Fruit fly (Drosophila melanogaster) whole organism, embryonic: ENCODE measurements around the gene Bcs1.

Source experiments
- Ada2b ChIP-seq: fragments of 200-800 bp; sonication (Bioruptor generic); IDR thresholded peaks from 2 replicates; pipeline ENCODE4 v1.3.6; 2022; ENCODE audit warnings: missing biosample characterization, missing genetic modification characterization
- Bgb ChIP-seq: fragments of 200-800 bp; sonication (Bioruptor generic); IDR thresholded peaks from 2 replicates; pipeline ENCODE4 v1.3.6; 2022; ENCODE audit warnings: missing biosample characterization, missing genetic modification characterization; ENCODE audit not compliant: partially characterized antibody
- CG1024 ChIP-seq: fragments of 200-800 bp; sonication (Bioruptor generic); IDR thresholded peaks from 2 replicates; pipeline ENCODE4 v1.3.6; 2022; ENCODE audit warnings: missing biosample characterization, missing genetic modification characterization
- CG10654 ChIP-seq: fragments of 200-800 bp; sonication (Bioruptor generic); optimal IDR thresholded peaks from 2 replicates; lab custom pipeline; 2016; ENCODE audit warnings: missing biosample characterization, missing genetic modification characterization
- CG11456 ChIP-seq: fragments of 200-800 bp; sonication (Bioruptor generic); IDR thresholded peaks from 3 replicates; pipeline ENCODE4 v1.3.6; 2022; ENCODE audit warnings: missing biosample characterization, missing genetic modification characterization
- CG11696 ChIP-seq: fragments of 200-800 bp; sonication (Bioruptor generic); IDR thresholded peaks from 2 replicates; pipeline ENCODE4 v1.3.6; 2022; ENCODE audit warnings: missing biosample characterization, missing genetic modification characterization
- CG1233 ChIP-seq: fragments of 200-800 bp; sonication (Bioruptor generic); optimal IDR thresholded peaks from 4 replicates; lab custom pipeline; 2018; ENCODE audit warnings: missing biosample characterization, mild to moderate bottlenecking, missing genetic modification characterization
- CG13424 ChIP-seq: fragments of 200-800 bp; sonication (Bioruptor generic); optimal IDR thresholded peaks from 2 replicates; lab custom pipeline; 2019; ENCODE audit warnings: missing biosample characterization, mild to moderate bottlenecking, missing genetic modification characterization, moderate library complexity
- CG14441 ChIP-seq: fragments of 200-800 bp; sonication (Bioruptor generic); IDR thresholded peaks from 2 replicates; pipeline ENCODE4 v1.3.6; 2022; ENCODE audit warnings: missing biosample characterization, missing genetic modification characterization
- CG15269 ChIP-seq: fragments of 200-800 bp; sonication (Bioruptor generic); optimal IDR thresholded peaks from 2 replicates; lab custom pipeline; 2018; ENCODE audit warnings: missing biosample characterization, mild to moderate bottlenecking, missing genetic modification characterization, moderate library complexity
- CG1647 ChIP-seq: fragments of 200-800 bp; sonication (Bioruptor generic); optimal IDR thresholded peaks from 3 replicates; lab custom pipeline; 2016; ENCODE audit warnings: missing biosample characterization, missing genetic modification characterization
- CG18262 ChIP-seq: fragments of 200-800 bp; optimal IDR thresholded peaks from 3 replicates; lab custom pipeline; 2019; ENCODE audit warnings: missing biosample characterization, mild to moderate bottlenecking, missing genetic modification characterization, moderate library complexity
- CG2199 ChIP-seq: fragments of 200-800 bp; sonication (Bioruptor generic); IDR thresholded peaks from 3 replicates; pipeline ENCODE4 v1.3.6; 2022; ENCODE audit warnings: missing biosample characterization, missing genetic modification characterization
- CG3995 ChIP-seq: fragments of 200-800 bp; sonication (Bioruptor generic); optimal IDR thresholded peaks from 3 replicates; lab custom pipeline; 2016; ENCODE audit warnings: missing biosample characterization, missing genetic modification characterization
- CG4820 ChIP-seq: fragments of 200-800 bp; sonication (Bioruptor generic); optimal IDR thresholded peaks from 3 replicates; lab custom pipeline; 2016; ENCODE audit warnings: missing biosample characterization, missing genetic modification characterization
- CG4854 ChIP-seq: fragments of 200-800 bp; sonication (Bioruptor generic); optimal IDR thresholded peaks from 2 replicates; lab custom pipeline; 2016; ENCODE audit warnings: missing biosample characterization, missing genetic modification characterization, inconsistent platforms
- CG7556 ChIP-seq: fragments of 200-800 bp; sonication (Bioruptor generic); optimal IDR thresholded peaks from 2 replicates; lab custom pipeline; 2017; ENCODE audit warnings: missing biosample characterization, mild to moderate bottlenecking, missing genetic modification characterization
- CoRest ChIP-seq: fragments of 200-800 bp; sonication (Bioruptor generic); optimal IDR thresholded peaks from 3 replicates; lab custom pipeline; 2018; ENCODE audit warnings: missing biosample characterization, mild to moderate bottlenecking, missing genetic modification characterization, moderate library complexity
- Dad ChIP-seq: fragments of 200-800 bp; sonication (Bioruptor generic); optimal IDR thresholded peaks from 3 replicates; lab custom pipeline; 2016; ENCODE audit warnings: missing biosample characterization, missing genetic modification characterization
- Dbx ChIP-seq: fragments of 200-800 bp; sonication (Bioruptor generic); IDR thresholded peaks from 3 replicates; pipeline ENCODE4 v1.3.6; 2022; ENCODE audit warnings: missing biosample characterization, missing genetic modification characterization
- Doc3 ChIP-seq: fragments of 200-800 bp; sonication (Bioruptor generic); IDR thresholded peaks from 3 replicates; pipeline ENCODE4 v1.3.6; 2022; ENCODE audit warnings: missing biosample characterization, missing genetic modification characterization; ENCODE audit not compliant: partially characterized antibody
- E2f2 ChIP-seq: fragments of 200-800 bp; sonication (Bioruptor generic); IDR thresholded peaks from 2 replicates; pipeline ENCODE4 v1.3.6; 2022; ENCODE audit warnings: missing biosample characterization, missing genetic modification characterization
- Gug ChIP-seq: fragments of 200-800 bp; sonication (Bioruptor generic); IDR thresholded peaks from 4 replicates; pipeline ENCODE4 v1.3.6; 2022; ENCODE audit warnings: missing biosample characterization, missing genetic modification characterization
- HLH54F ChIP-seq: fragments of 200-800 bp; sonication (Bioruptor generic); optimal IDR thresholded peaks from 3 replicates; lab custom pipeline; 2016; ENCODE audit warnings: missing biosample characterization, missing genetic modification characterization
- Hmx ChIP-seq: fragments of 200-800 bp; sonication (Bioruptor generic); optimal IDR thresholded peaks from 2 replicates; lab custom pipeline; 2016; ENCODE audit warnings: missing biosample characterization, missing genetic modification characterization
- Hr51 ChIP-seq, 2 experiments: fragments of 200-800 bp; sonication (Bioruptor generic); optimal IDR thresholded peaks; 2 replicates in 1 of 2; 3 replicates in 1 of 2; lab custom pipeline; 2016 to 2018; ENCODE audit warnings: missing biosample characterization in 2 of 2, missing genetic modification characterization in 2 of 2, mild to moderate bottlenecking in 1 of 2, moderate library complexity in 1 of 2
- PHDP ChIP-seq: fragments of 200-800 bp; sonication (Bioruptor generic); optimal IDR thresholded peaks from 3 replicates; lab custom pipeline; 2018; ENCODE audit warnings: missing biosample characterization, mild to moderate bottlenecking, missing genetic modification characterization, moderate library complexity
- Sry-δ ChIP-seq: fragments of 200-800 bp; sonication (Bioruptor generic); optimal IDR thresholded peaks from 2 replicates; lab custom pipeline; 2016; ENCODE audit warnings: missing biosample characterization, missing genetic modification characterization
- Ssrp ChIP-seq: fragments of 200-800 bp; sonication (Bioruptor generic); optimal IDR thresholded peaks from 2 replicates; lab custom pipeline; 2018; ENCODE audit warnings: missing biosample characterization, mild to moderate bottlenecking, missing genetic modification characterization, moderate library complexity
- al ChIP-seq: fragments of 200-800 bp; sonication (Bioruptor generic); IDR thresholded peaks from 2 replicates; pipeline ENCODE4 v1.3.6; 2022; ENCODE audit warnings: missing biosample characterization, missing genetic modification characterization
- crc ChIP-seq: fragments of 200-800 bp; sonication (Bioruptor generic); optimal IDR thresholded peaks from 2 replicates; lab custom pipeline; 2016; ENCODE audit warnings: missing biosample characterization, missing genetic modification characterization
- crp ChIP-seq, 2 experiments: fragments of 200-800 bp; sonication (Bioruptor generic); optimal IDR thresholded peaks; 2 replicates in 1 of 2; 3 replicates in 1 of 2; lab custom pipeline; 2017; ENCODE audit warnings: missing biosample characterization in 2 of 2, missing genetic modification characterization in 2 of 2, mild to moderate bottlenecking in 1 of 2, moderate library complexity in 1 of 2
- ems ChIP-seq: fragments of 200-800 bp; sonication (Bioruptor generic); optimal IDR thresholded peaks from 3 replicates; lab custom pipeline; 2016; ENCODE audit warnings: missing biosample characterization, missing genetic modification characterization
- eyg ChIP-seq: fragments of 200-800 bp; sonication (Bioruptor generic); optimal IDR thresholded peaks from 3 replicates; lab custom pipeline; 2016; ENCODE audit warnings: missing biosample characterization, missing genetic modification characterization
- gem ChIP-seq: fragments of 200-800 bp; sonication (Bioruptor generic); optimal IDR thresholded peaks from 2 replicates; lab custom pipeline; 2019; ENCODE audit warnings: missing biosample characterization, mild to moderate bottlenecking, missing genetic modification characterization, moderate library complexity
- insv ChIP-seq, 2 experiments: fragments of 200-800 bp; sonication (Bioruptor generic); optimal IDR thresholded peaks; 3 replicates each; lab custom pipeline; 2016 to 2018; ENCODE audit warnings: missing biosample characterization in 2 of 2, missing genetic modification characterization in 2 of 2
- lmd ChIP-seq: fragments of 200-800 bp; sonication (Bioruptor generic); IDR thresholded peaks from 2 replicates; pipeline ENCODE4 v1.3.6; 2022; ENCODE audit warnings: missing biosample characterization, missing genetic modification characterization
- lov ChIP-seq, 2 experiments: fragments of 200-800 bp in 1 of 2; fragments of >200 bp in 1 of 2; sonication (Bioruptor generic) in 1 of 2; IDR thresholded peaks in 1 of 2; optimal IDR thresholded peaks in 1 of 2; 2 replicates in 1 of 2; 3 replicates in 1 of 2; pipeline versions ENCODE4 v1.3.6 to Lab custom; 2017 to 2022; ENCODE audit warnings: missing biosample characterization in 1 of 2, missing genetic modification characterization in 1 of 2
- maf-S ChIP-seq: fragments of 200-800 bp; sonication (Bioruptor generic); optimal IDR thresholded peaks from 2 replicates; lab custom pipeline; 2016; ENCODE audit warnings: missing biosample characterization, missing genetic modification characterization
- odd ChIP-seq: fragments of 200-800 bp; sonication (Bioruptor generic); optimal IDR thresholded peaks from 2 replicates; lab custom pipeline; 2017; ENCODE audit warnings: missing biosample characterization, mild to moderate bottlenecking, missing genetic modification characterization
- pfk ChIP-seq: fragments of 200-800 bp; sonication (Bioruptor generic); optimal IDR thresholded peaks from 2 replicates; lab custom pipeline; 2018; ENCODE audit warnings: missing biosample characterization, mild to moderate bottlenecking, missing genetic modification characterization, moderate library complexity
- pho ChIP-seq: fragments of 200-800 bp; sonication (Bioruptor generic); optimal IDR thresholded peaks from 2 replicates; lab custom pipeline; 2016; ENCODE audit warnings: missing biosample characterization, missing genetic modification characterization
- prd ChIP-seq, 3 experiments: fragments of >200 bp in 2 of 3; fragments of 200-800 bp in 1 of 3; sonication (Bioruptor generic) in 1 of 3; optimal IDR thresholded peaks in 2 of 3; IDR thresholded peaks in 1 of 3; 2 replicates in 2 of 3; 3 replicates in 1 of 3; pipeline versions ENCODE4 v1.3.6 to Lab custom; 2017 to 2022; ENCODE audit warnings: missing biosample characterization in 1 of 3, missing genetic modification characterization in 1 of 3
- sc ChIP-seq, 3 experiments: fragments of >200 bp in 2 of 3; fragments of 200-800 bp in 1 of 3; sonication (Bioruptor generic) in 1 of 3; optimal IDR thresholded peaks; 2 replicates in 2 of 3; 3 replicates in 1 of 3; lab custom pipeline; 2017; ENCODE audit warnings: mild to moderate bottlenecking in 1 of 3, missing biosample characterization in 1 of 3, missing genetic modification characterization in 1 of 3, missing genetic modification reagents in 1 of 3
- slbo ChIP-seq: fragments of 200-800 bp; sonication (Bioruptor generic); IDR thresholded peaks from 2 replicates; pipeline ENCODE4 v1.3.6; 2022; ENCODE audit warnings: missing biosample characterization, missing genetic modification characterization
- unpg ChIP-seq: fragments of 200-800 bp; sonication (Bioruptor generic); optimal IDR thresholded peaks from 3 replicates; lab custom pipeline; 2018; ENCODE audit warnings: missing biosample characterization, mild to moderate bottlenecking, missing genetic modification characterization, moderate library complexity
- zen ChIP-seq: fragments of 200-800 bp; sonication (Bioruptor generic); optimal IDR thresholded peaks from 3 replicates; lab custom pipeline; 2018; ENCODE audit warnings: missing biosample characterization, mild to moderate bottlenecking, missing genetic modification characterization, moderate library complexity

Bcs1 gene

DNA sequence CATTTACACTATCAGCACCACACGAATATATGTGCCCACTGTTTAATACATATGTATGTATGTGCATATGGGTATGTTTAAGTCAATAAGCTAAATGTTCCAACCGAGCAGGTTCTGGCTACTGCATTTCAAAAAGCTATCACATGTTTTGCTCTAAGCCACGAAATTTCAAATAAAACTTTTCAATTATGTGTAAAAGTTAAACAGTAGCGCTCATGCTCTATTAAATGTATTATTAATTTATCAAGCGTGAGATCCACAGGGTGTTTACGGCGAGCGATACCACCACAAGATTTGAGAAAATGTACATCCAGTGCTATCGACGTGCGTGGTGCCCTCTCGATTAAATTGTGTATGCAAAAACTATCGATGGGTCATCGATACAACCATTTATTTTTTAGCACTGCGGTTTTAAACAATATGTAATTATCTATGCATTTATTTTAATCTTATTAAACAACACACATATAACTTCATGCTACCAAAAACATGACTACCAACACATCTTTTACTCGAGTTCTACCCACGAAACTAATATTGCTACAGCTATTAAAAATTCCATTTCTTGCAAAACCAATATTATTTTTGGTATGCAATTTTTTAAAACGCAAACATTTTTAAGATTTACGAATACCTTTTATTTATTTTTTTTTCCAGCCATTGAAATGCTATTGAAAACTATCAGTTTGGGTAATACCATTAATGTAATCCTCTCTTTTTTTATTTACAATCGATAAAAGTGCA lies 38.5 kb downstream of the Bcs1 start, which contains the start of gene Pten (continued):
- no peak for TF ChIP-seq prd (optimal IDR thresholded peaks at IDR 0.05; lab: Kevin White, UChicago)
- TF ChIP-seq prd (GFP tag; IDR thresholded peaks at IDR 0.05; lab: Robert Waterston, UW): peak; percentile 70; the same call in 1 of the 3 replicates
- TF ChIP-seq odd (GFP tag; lab: Kevin White, UChicago): no peak
- TF ChIP-seq Dad (GFP tag; lab: Kevin White, UChicago): peak; percentile 55
- peak; percentile 5 for TF ChIP-seq CG3995 (GFP tag; lab: Kevin White, UChicago)
- TF ChIP-seq CG2199 (GFP tag; lab: Robert Waterston, UW): no peak
- TF ChIP-seq insv (GFP tag; optimal IDR thresholded peaks at IDR 0.05; lab: Kevin White, UChicago): no peak
- TF ChIP-seq zen: peak; percentile 77
- peak; percentile 60 for TF ChIP-seq E2f2 (GFP tag; lab: Robert Waterston, UW)
- peak; percentile 57 for TF ChIP-seq Ada2b
- TF ChIP-seq CG10654: peak; percentile 62
- TF ChIP-seq lmd (GFP tag; lab: Robert Waterston, UW): no peak
- peak; percentile 41 for TF ChIP-seq unpg (GFP tag; lab: Kevin White, UChicago)
- peak; percentile 49 for TF ChIP-seq PHDP (tag; lab: Kevin White, UChicago)
- TF ChIP-seq pfk (GFP tag; lab: Kevin White, UChicago): peak; percentile 61
- peak; percentile 68 for TF ChIP-seq CG1233 (GFP tag; lab: Kevin White, UChicago)
- TF ChIP-seq eyg (GFP tag; lab: Kevin White, UChicago): peak; percentile 43
- peak; percentile 71 for TF ChIP-seq Ssrp (tag; lab: Kevin White, UChicago)
- TF ChIP-seq slbo: peak; percentile 51
- TF ChIP-seq CG11456 (GFP tag; lab: Robert Waterston, UW): no peak
- no peak for TF ChIP-seq CG15269 (tag; lab: Kevin White, UChicago)
- TF ChIP-seq al (GFP tag; lab: Robert Waterston, UW): no peak; the same call in 1 of the 2 replicates
- TF ChIP-seq HLH54F (GFP tag; lab: Kevin White, UChicago): peak; percentile 51
- peak; percentile 84 for TF ChIP-seq CG18262 (tag; lab: Kevin White, UChicago)
- peak; percentile 76; the same call in 2 of the 3 replicates for TF ChIP-seq Dbx (GFP tag; lab: Robert Waterston, UW)
- TF ChIP-seq maf-S (GFP tag; lab: Kevin White, UChicago): peak; percentile 64
- peak; percentile 56 for TF ChIP-seq CG13424
- peak in 1 of 2 experiments; percentile 15 for TF ChIP-seq crp (GFP tag; optimal IDR thresholded peaks at IDR 0.05; lab: Kevin White, UChicago)
- TF ChIP-seq ems (GFP tag; lab: Kevin White, UChicago): peak; percentile 32
- 0 out of 2 replicates have a peak, but pooled peaks have one; percentile 33 for TF ChIP-seq CG11696 (GFP tag; lab: Robert Waterston, UW)
- TF ChIP-seq lov (optimal IDR thresholded peaks at IDR 0.05; lab: Kevin White, UChicago): no peak
- no peak for TF ChIP-seq lov (GFP tag; IDR thresholded peaks at IDR 0.05; lab: Robert Waterston, UW)
- TF ChIP-seq sc (optimal IDR thresholded peaks at IDR 0.05; lab: Kevin White, UChicago): no peak
- TF ChIP-seq sc (GFP tag; optimal IDR thresholded peaks at IDR 0.05; lab: Kevin White, UChicago): peak; percentile 9
- peak; percentile 91 for TF ChIP-seq Bgb (GFP tag; lab: Robert Waterston, UW)
- no peak for TF ChIP-seq CG14441 (GFP tag; lab: Robert Waterston, UW)
- TF ChIP-seq crc (GFP tag; lab: Kevin White, UChicago): peak; percentile 46
- peak; percentile 64 for TF ChIP-seq pho (GFP tag; lab: Kevin White, UChicago)
- peak; percentile 38 for TF ChIP-seq CG1647
- peak; percentile 80 for TF ChIP-seq gem (tag; lab: Kevin White, UChicago)
- peak; percentile 41 for TF ChIP-seq Hmx (GFP tag; lab: Kevin White, UChicago)
- TF ChIP-seq Doc3 (GFP tag; lab: Robert Waterston, UW): peak; percentile 66; the same call in 2 of the 3 replicates
- peak in 1 of 2 experiments; percentile 46 for TF ChIP-seq Hr51 (GFP tag; optimal IDR thresholded peaks at IDR 0.05; lab: Kevin White, UChicago)
- peak; percentile 61 for TF ChIP-seq CG7556 (GFP tag; lab: Kevin White, UChicago)
- peak; percentile 76 for TF ChIP-seq CoRest (tag; lab: Kevin White, UChicago)
- peak; percentile 48 for TF ChIP-seq CG4854
- TF ChIP-seq CG1024: peak; percentile 90
- TF ChIP-seq Gug (GFP tag; lab: Robert Waterston, UW): no peak; the same call in 3 of the 4 replicates
- TF ChIP-seq CG4820: peak; percentile 76
- peak; percentile 79 for TF ChIP-seq Sry-δ (GFP tag; lab: Kevin White, UChicago)
